Fruit fly (Drosophila melanogaster) whole organism, adult: ENCODE measurements around the gene CG34282.

Source experiments
- CG7045 ChIP-seq: fragments of 200-800 bp; sonication (Bioruptor generic); optimal IDR thresholded peaks from 2 replicates; lab custom pipeline; 2017; ENCODE audit warnings: missing biosample characterization, mild to moderate bottlenecking, missing genetic modification characterization
- Clk ChIP-seq: fragments of 200-800 bp; sonication (Bioruptor generic); optimal IDR thresholded peaks from 2 replicates; lab custom pipeline; 2017; ENCODE audit warnings: missing biosample characterization, missing genetic modification characterization
- Crg-1 ChIP-seq: fragments of 200-800 bp; sonication (Bioruptor generic); optimal IDR thresholded peaks from 2 replicates; lab custom pipeline; 2016; ENCODE audit warnings: missing biosample characterization, missing genetic modification characterization
- Mnt ChIP-seq: fragments of 200-800 bp; sonication (Bioruptor generic); optimal IDR thresholded peaks from 2 replicates; lab custom pipeline; 2016; ENCODE audit warnings: missing biosample characterization, mild to moderate bottlenecking, missing genetic modification characterization
- ovo ChIP-seq: fragments of 200-800 bp; sonication (Bioruptor generic); optimal IDR thresholded peaks from 2 replicates; lab custom pipeline; 2016; ENCODE audit warnings: missing biosample characterization, missing genetic modification characterization

DNA sequence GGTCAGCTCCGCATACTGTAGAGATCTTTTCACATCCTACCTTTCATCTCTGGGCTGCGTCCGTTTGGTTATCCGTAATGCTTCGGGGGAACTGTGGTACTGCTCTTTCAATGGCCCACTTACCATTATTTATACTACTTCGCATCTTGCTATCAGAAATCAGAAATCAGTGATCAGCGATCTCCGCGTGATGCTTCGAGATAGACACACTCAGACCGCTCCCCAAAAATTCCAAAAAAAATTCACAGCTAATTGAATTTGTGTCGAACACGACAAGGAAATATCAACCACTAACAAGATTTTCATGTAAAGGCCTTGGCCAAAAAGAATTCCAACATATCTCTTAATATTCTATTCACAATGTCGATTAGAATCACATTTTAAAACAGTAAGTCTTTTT, 33.3 kb downstream of the CG34282 start, which contains the start of gene CG7715:
- no peak for TF ChIP-seq Crg-1 (GFP tag; lab: Kevin White, UChicago)
- no peak for TF ChIP-seq ovo (GFP tag; lab: Kevin White, UChicago)
- TF ChIP-seq CG7045: no peak
- TF ChIP-seq Mnt (GFP tag; lab: Kevin White, UChicago): no peak
- TF ChIP-seq Clk (GFP tag; lab: Kevin White, UChicago): no peak
